Worm (Caenorhabditis elegans): Measurements from ENCODE around the gene npr-37.

npr-37 gene

ce11 chrIV:519409-519808 is 38.4 kb upstream of the npr-37 start, which contains the start of gene pig-1 (continued):
- TF ChIP-seq zim-3 (tag; optimal IDR thresholded peaks at IDR 0.05) (no peak), F49E8.2 (tag; optimal IDR thresholded peaks at IDR 0.05; ENCODE audit: insufficient read depth) (peak; percentile 33), B0336.3 (GFP tag; IDR thresholded peaks at IDR 0.05) (no peak), ceh-79 (tag; optimal IDR thresholded peaks at IDR 0.05) (no peak), tlf-1 (GFP tag; optimal IDR thresholded peaks at IDR 0.05) (no peak)

ce11 chrIV:506384-506783 is 25.4 kb upstream of the npr-37 start, which contains the start of gene W03G1.5:
Gene W03G1.5, minus strand, starts transcription at chrIV:506484.
- TF ChIP-seq gei-17 (GFP tag; optimal IDR thresholded peaks at IDR 0.05): no peak
- peak; percentile 50; the same call in 1 of the 2 replicates for TF ChIP-seq lin-26 (GFP tag; IDR thresholded peaks at IDR 0.05)

ce11 chrIV:505254-505817 is 24.4 kb upstream of the npr-37 start:
- TF ChIP-seq ceh-58 (GFP tag; IDR thresholded peaks at IDR 0.05) (0 out of 2 replicates have a peak, but pooled peaks have one; percentile 55), dox-1 (GFP tag; IDR thresholded peaks at IDR 0.05) (0 out of 2 replicates have a peak, but pooled peaks have one; percentile 14), zfh-2 (GFP tag; conservative IDR thresholded peaks at IDR 0.05) (peak; percentile 54; the same call in 1 of the 2 replicates), egrh-3 (GFP tag; IDR thresholded peaks at IDR 0.05) (peak; percentile 65; the same call in 1 of the 2 replicates)

- TF ChIP-seq Y67H2A.10 (GFP tag; conservative IDR thresholded peaks at IDR 0.05) (no peak), somi-1 (GFP tag; optimal IDR thresholded peaks at IDR 0.05) (no peak), tlf-1 (GFP tag; optimal IDR thresholded peaks at IDR 0.05) (no peak), mcd-1 (GFP tag; IDR thresholded peaks at IDR 0.05) (no peak), akir-1 (GFP tag; optimal IDR thresholded peaks at IDR 0.05) (no peak), lin-54 (GFP tag; optimal IDR thresholded peaks at IDR 0.05) (no peak), egl-18 (GFP tag; IDR thresholded peaks at IDR 0.05) (no peak), snpc-1.1 (tag; optimal IDR thresholded peaks at IDR 0.05; ENCODE audit: insufficient read depth) (no peak), lsy-27 (tag; optimal IDR thresholded peaks at IDR 0.05; ENCODE audit: borderline replicate concordance, insufficient read depth) (no peak)
These were observed 23.5 kb upstream of the npr-37 start for ce11 chrIV:504495-504894.

- no peak for TF ChIP-seq nhr-80 (tag; optimal IDR thresholded peaks at IDR 0.05)
- no peak for TF ChIP-seq ztf-28 (GFP tag; IDR thresholded peaks at IDR 0.05)
- no peak for TF ChIP-seq ztf-26 (tag; optimal IDR thresholded peaks at IDR 0.05)
- no peak for TF ChIP-seq K12H6.12 (tag; optimal IDR thresholded peaks at IDR 0.05)
- no peak for TF ChIP-seq nhr-27 (tag; optimal IDR thresholded peaks at IDR 0.05)
- TF ChIP-seq hmg-20 (GFP tag; IDR thresholded peaks at IDR 0.05): no peak
- TF ChIP-seq attf-6 (GFP tag; IDR thresholded peaks at IDR 0.05): no peak
- TF ChIP-seq egl-44 (GFP tag; IDR thresholded peaks at IDR 0.05): no peak
- TF ChIP-seq lin-26 (GFP tag; IDR thresholded peaks at IDR 0.05): no peak
- no peak for TF ChIP-seq ets-4 (GFP tag; optimal IDR thresholded peaks at IDR 0.05)
- TF ChIP-seq aptf-3 (GFP tag; IDR thresholded peaks at IDR 0.05): no peak
- TF ChIP-seq hmg-1.2 (GFP tag; IDR thresholded peaks at IDR 0.05): no peak
These were observed 16.2 kb upstream of the npr-37 start for ce11 chrIV:497155-497554.

ce11 chrIV:484768-485167 is 3.8 kb upstream of the npr-37 start:
- TF ChIP-seq zim-3 (tag; optimal IDR thresholded peaks at IDR 0.05) (no peak), ztf-18 (tag; optimal IDR thresholded peaks at IDR 0.05) (no peak), K12H6.12 (tag; optimal IDR thresholded peaks at IDR 0.05) (no peak), ztf-25 (GFP tag; IDR thresholded peaks at IDR 0.05) (no peak), hmg-20 (GFP tag; IDR thresholded peaks at IDR 0.05) (no peak), ets-4 (GFP tag; optimal IDR thresholded peaks at IDR 0.05) (no peak), F57C9.4 (tag; optimal IDR thresholded peaks at IDR 0.05) (no peak), Y56A3A.18 (GFP tag; IDR thresholded peaks at IDR 0.05) (no peak), xnd-1 (tag; optimal IDR thresholded peaks at IDR 0.05) (no peak)

Measured in whole organism, young adult.